Worm (Caenorhabditis elegans) whole organism, mixed stage, embryonic: ENCODE measurements around the gene rpl-32.

Source experiments
- M03D4.4 ChIP-seq: sonication (generic microtip); optimal IDR thresholded peaks from 2 replicates; lab custom pipeline; 2017; ENCODE audit warnings: mild to moderate bottlenecking, missing genetic modification characterization, missing compliant biosample characterization
- bed-3 ChIP-seq: fragments of 200-800 bp; sonication (Bioruptor generic); optimal IDR thresholded peaks from 3 replicates; lab custom pipeline; 2018; ENCODE audit warnings: mild to moderate bottlenecking, missing genetic modification characterization, moderate library complexity, missing compliant biosample characterization
- blmp-1 ChIP-seq: fragments of 150-350 bp; optimal IDR thresholded peaks from 2 replicates; lab custom pipeline; 2014; ENCODE audit warnings: missing biosample characterization, missing genetic modification characterization
- ceh-39 ChIP-seq: fragments of 150-350 bp; optimal IDR thresholded peaks from 2 replicates; lab custom pipeline; 2014; ENCODE audit warnings: missing biosample characterization, missing genetic modification characterization
- ceh-43 ChIP-seq: fragments of 200-800 bp; sonication (Bioruptor generic); optimal IDR thresholded peaks from 2 replicates; lab custom pipeline; 2018; ENCODE audit warnings: mild to moderate bottlenecking, missing genetic modification characterization, moderate library complexity, missing compliant biosample characterization
- ceh-83 ChIP-seq: fragments of 200-800 bp; sonication (Bioruptor generic); optimal IDR thresholded peaks from 2 replicates; lab custom pipeline; 2018; ENCODE audit warnings: mild to moderate bottlenecking, missing genetic modification characterization, missing compliant biosample characterization
- ces-1 ChIP-seq: fragments of 150-350 bp; optimal IDR thresholded peaks from 2 replicates; lab custom pipeline; 2014; ENCODE audit warnings: missing biosample characterization, missing genetic modification reagents, missing genetic modification characterization
- cnd-1 ChIP-seq: fragments of 200-800 bp; sonication (Bioruptor generic); optimal IDR thresholded peaks from 2 replicates; lab custom pipeline; 2018; ENCODE audit warnings: mild to moderate bottlenecking, missing genetic modification characterization, missing compliant biosample characterization
- drap-1 ChIP-seq: fragments of 200-800 bp; sonication (Bioruptor generic); optimal IDR thresholded peaks from 3 replicates; lab custom pipeline; 2018; ENCODE audit warnings: mild to moderate bottlenecking, missing genetic modification characterization, missing compliant biosample characterization
- elt-1 ChIP-seq: sonication (generic microtip); optimal IDR thresholded peaks from 2 replicates; lab custom pipeline; 2017; ENCODE audit warnings: missing genetic modification characterization, mild to moderate bottlenecking, missing compliant biosample characterization, antibody characterized with exemption, moderate library complexity, borderline replicate concordance; ENCODE audit not compliant: insufficient read depth
- elt-3 ChIP-seq: fragments of 150-350 bp; optimal IDR thresholded peaks from 2 replicates; lab custom pipeline; 2014; ENCODE audit warnings: missing biosample characterization, missing genetic modification characterization
- flh-1 ChIP-seq: fragments of 200-800 bp; sonication (Bioruptor generic); optimal IDR thresholded peaks from 2 replicates; lab custom pipeline; 2018; ENCODE audit warnings: mild to moderate bottlenecking, missing genetic modification characterization, moderate library complexity, missing compliant biosample characterization
- ham-2 ChIP-seq: fragments of 200-800 bp; sonication (Bioruptor generic); optimal IDR thresholded peaks from 2 replicates; lab custom pipeline; 2018; ENCODE audit warnings: mild to moderate bottlenecking, missing genetic modification characterization, missing compliant biosample characterization
- hlh-1 ChIP-seq: fragments of 150-350 bp; optimal IDR thresholded peaks from 2 replicates; lab custom pipeline; 2014; ENCODE audit warnings: missing biosample characterization, missing genetic modification reagents, missing genetic modification characterization
- lin-13 ChIP-seq: fragments of 150-350 bp; optimal IDR thresholded peaks from 2 replicates; lab custom pipeline; 2014; ENCODE audit warnings: missing biosample characterization, missing genetic modification characterization
- lin-32 ChIP-seq: fragments of 200-800 bp; sonication (Bioruptor generic); optimal IDR thresholded peaks from 2 replicates; lab custom pipeline; 2018; ENCODE audit warnings: mild to moderate bottlenecking, missing genetic modification characterization, missing compliant biosample characterization
- lsy-2 ChIP-seq: fragments of 150-350 bp; optimal IDR thresholded peaks from 2 replicates; lab custom pipeline; 2014; ENCODE audit warnings: missing biosample characterization, missing genetic modification characterization
- mab-5 ChIP-seq: fragments of 150-350 bp; optimal IDR thresholded peaks from 2 replicates; lab custom pipeline; 2014; ENCODE audit warnings: missing biosample characterization, missing genetic modification characterization
- mep-1 ChIP-seq: fragments of 150-350 bp; optimal IDR thresholded peaks from 2 replicates; lab custom pipeline; 2017; ENCODE audit warnings: missing biosample characterization, missing genetic modification reagents, missing genetic modification characterization, inconsistent platforms
- mls-2 ChIP-seq: sonication (generic microtip); optimal IDR thresholded peaks from 2 replicates; lab custom pipeline; 2016; ENCODE audit warnings: mild to moderate bottlenecking, missing genetic modification characterization, moderate library complexity, missing compliant biosample characterization
- nhr-12 ChIP-seq: fragments of 150-350 bp; optimal IDR thresholded peaks from 2 replicates; lab custom pipeline; 2014; ENCODE audit warnings: missing biosample characterization, missing genetic modification characterization
- nhr-2 ChIP-seq: fragments of 150-350 bp; optimal IDR thresholded peaks from 2 replicates; lab custom pipeline; 2014; ENCODE audit warnings: missing biosample characterization, missing genetic modification characterization
- nhr-28 ChIP-seq: fragments of 150-350 bp; optimal IDR thresholded peaks from 2 replicates; lab custom pipeline; 2014; ENCODE audit warnings: missing biosample characterization, missing genetic modification characterization
- nhr-76 ChIP-seq: sonication (generic microtip); optimal IDR thresholded peaks from 2 replicates; lab custom pipeline; 2017; ENCODE audit warnings: missing biosample characterization, missing genetic modification characterization
- pha-4 ChIP-seq: fragments of 150-350 bp; optimal IDR thresholded peaks from 2 replicates; lab custom pipeline; 2018; ENCODE audit warnings: missing biosample characterization, missing genetic modification reagents, missing genetic modification characterization
- sem-2 ChIP-seq: fragments of 200-800 bp; sonication (Bioruptor generic); optimal IDR thresholded peaks from 2 replicates; lab custom pipeline; 2018; ENCODE audit warnings: mild to moderate bottlenecking, missing genetic modification characterization, missing compliant biosample characterization
- snpc-4 ChIP-seq: fragments of 150-350 bp; optimal IDR thresholded peaks from 2 replicates; lab custom pipeline; 2014; ENCODE audit warnings: missing biosample characterization, missing genetic modification characterization
- sptf-1 ChIP-seq: sonication (generic microtip); optimal IDR thresholded peaks from 2 replicates; lab custom pipeline; 2017; ENCODE audit warnings: mild to moderate bottlenecking, missing genetic modification characterization, moderate library complexity, missing compliant biosample characterization
- unc-120 ChIP-seq: sonication (generic microtip); optimal IDR thresholded peaks from 2 replicates; lab custom pipeline; 2017; ENCODE audit warnings: missing genetic modification characterization, missing compliant biosample characterization; ENCODE audit not compliant: poor library complexity, severe bottlenecking
- unc-39 ChIP-seq: fragments of 150-350 bp; optimal IDR thresholded peaks from 2 replicates; lab custom pipeline; 2014; ENCODE audit warnings: missing biosample characterization, missing genetic modification characterization
- unc-62 ChIP-seq: fragments of 150-350 bp; optimal IDR thresholded peaks from 2 replicates; lab custom pipeline; 2014; ENCODE audit warnings: missing biosample characterization, missing genetic modification reagents, missing genetic modification characterization
- zip-8 ChIP-seq: fragments of 150-350 bp; optimal IDR thresholded peaks from 2 replicates; lab custom pipeline; 2014; ENCODE audit warnings: missing biosample characterization, missing genetic modification characterization
- ztf-11 ChIP-seq: fragments of 150-350 bp; optimal IDR thresholded peaks from 2 replicates; lab custom pipeline; 2014; ENCODE audit warnings: missing biosample characterization, missing genetic modification characterization

The rpl-32 gene

ce11 chrII:9086308-9086707, 29.4 kb upstream of the rpl-32 start, which contains the start of gene hlh-3:
hlh-3 (plus strand) TSS chrII:9086608.
- TF ChIP-seq lin-13 (tag; lab: Kevin White, UChicago): no peak
- TF ChIP-seq ceh-83: no peak
- no peak for TF ChIP-seq hlh-1 (tag; lab: Kevin White, UChicago)
- TF ChIP-seq nhr-76: no peak
- no peak for TF ChIP-seq elt-1
- TF ChIP-seq mab-5 (tag; lab: Kevin White, UChicago): no peak
- no peak for TF ChIP-seq unc-62 (GFP tag; lab: Kevin White, UChicago)
- TF ChIP-seq M03D4.4: no peak
- TF ChIP-seq lin-32: no peak
- no peak for TF ChIP-seq unc-120 (tag; lab: Kevin White, UChicago)
- TF ChIP-seq lsy-2 (tag; lab: Kevin White, UChicago): no peak
- TF ChIP-seq ceh-43: no peak
- no peak for TF ChIP-seq nhr-2 (tag; lab: Kevin White, UChicago)
- no peak for TF ChIP-seq blmp-1 (tag; lab: Kevin White, UChicago)
- no peak for TF ChIP-seq ham-2 (GFP tag; lab: Kevin White, UChicago)
- no peak for TF ChIP-seq pha-4 (tag; lab: Kevin White, UChicago)
- TF ChIP-seq sem-2 (GFP tag; lab: Kevin White, UChicago): no peak
- no peak for TF ChIP-seq elt-3

ce11 chrII:9083093-9083492, 26.2 kb upstream of the rpl-32 start, which contains the start of gene sysm-1:
sysm-1 (minus strand) TSS chrII:9083193.
- TF ChIP-seq hlh-1 (tag; lab: Kevin White, UChicago) (no peak), ceh-43 (no peak), ham-2 (GFP tag; lab: Kevin White, UChicago) (no peak), ces-1 (no peak), unc-39 (tag; lab: Kevin White, UChicago) (no peak), lsy-2 (tag; lab: Kevin White, UChicago) (no peak), nhr-2 (tag; lab: Kevin White, UChicago) (no peak), zip-8 (tag; lab: Kevin White, UChicago) (no peak), ztf-11 (tag; lab: Kevin White, UChicago) (no peak), cnd-1 (tag; lab: Kevin White, UChicago) (no peak), unc-120 (tag; lab: Kevin White, UChicago) (no peak), sem-2 (GFP tag; lab: Kevin White, UChicago) (no peak), nhr-12 (no peak), snpc-4 (tag; lab: Kevin White, UChicago) (no peak), M03D4.4 (no peak), mep-1 (tag; lab: Kevin White, UChicago) (no peak), sptf-1 (tag; lab: Kevin White, UChicago) (no peak), lin-13 (tag; lab: Kevin White, UChicago) (no peak)

ce11 chrII:9078351-9078750, 21.5 kb upstream of the rpl-32 start:
- no peak for TF ChIP-seq lsy-2 (tag; lab: Kevin White, UChicago)
- no peak for TF ChIP-seq ztf-11 (tag; lab: Kevin White, UChicago)
- TF ChIP-seq unc-62 (GFP tag; lab: Kevin White, UChicago): no peak
- no peak for TF ChIP-seq sptf-1 (tag; lab: Kevin White, UChicago)
- TF ChIP-seq nhr-28 (tag; lab: Kevin White, UChicago): no peak
- TF ChIP-seq ceh-39 (tag; lab: Kevin White, UChicago): no peak
- TF ChIP-seq ces-1: no peak
- TF ChIP-seq zip-8 (tag; lab: Kevin White, UChicago): no peak
- no peak for TF ChIP-seq elt-1
- no peak for TF ChIP-seq bed-3 (GFP tag; lab: Kevin White, UChicago)
- no peak for TF ChIP-seq unc-39 (tag; lab: Kevin White, UChicago)
- TF ChIP-seq sem-2 (GFP tag; lab: Kevin White, UChicago): no peak

- TF ChIP-seq sptf-1 (tag; lab: Kevin White, UChicago) (no peak), ceh-39 (tag; lab: Kevin White, UChicago) (no peak), unc-39 (tag; lab: Kevin White, UChicago) (no peak), zip-8 (tag; lab: Kevin White, UChicago) (peak; percentile 39), ceh-43 (no peak), mls-2 (tag; lab: Kevin White, UChicago) (no peak), nhr-12 (no peak), hlh-1 (tag; lab: Kevin White, UChicago) (peak; percentile 79), flh-1 (GFP tag; lab: Kevin White, UChicago) (no peak), drap-1 (GFP tag; lab: Kevin White, UChicago) (no peak), unc-62 (GFP tag; lab: Kevin White, UChicago) (peak; percentile 46), unc-120 (tag; lab: Kevin White, UChicago) (peak; percentile 54), ztf-11 (tag; lab: Kevin White, UChicago) (no peak), M03D4.4 (no peak)
Measured at ce11 chrII:9076098-9076879, 19.4 kb upstream of the rpl-32 start.
